Fruit fly (Drosophila melanogaster) whole organism, embryonic: ENCODE results near the gene Hr4.

ENCODE experiments used
- ATbp ChIP-seq: fragments of 200-800 bp; sonication (Bioruptor generic); optimal IDR thresholded peaks from 2 replicates; lab custom pipeline; 2017; ENCODE audit warnings: missing biosample characterization, mild to moderate bottlenecking, missing genetic modification characterization, missing genetic modification reagents
- Awh ChIP-seq: fragments of 200-800 bp; sonication (Bioruptor generic); IDR thresholded peaks from 2 replicates; pipeline ENCODE4, ENCODE4 v1.3.6; 2022; ENCODE audit warnings: missing biosample characterization, missing genetic modification characterization
- Blimp-1 ChIP-seq: fragments of 200-800 bp; sonication (Bioruptor generic); optimal IDR thresholded peaks from 3 replicates; lab custom pipeline; 2018; ENCODE audit warnings: missing biosample characterization, missing genetic modification characterization, mild to moderate bottlenecking, moderate library complexity, missing genetic modification reagents
- CG10274 ChIP-seq: fragments of 200-800 bp; sonication (Bioruptor generic); optimal IDR thresholded peaks from 3 replicates; lab custom pipeline; 2017; ENCODE audit warnings: missing biosample characterization, mild to moderate bottlenecking, missing genetic modification characterization
- CG10462 ChIP-seq: fragments of 200-800 bp; sonication (Bioruptor generic); optimal IDR thresholded peaks from 2 replicates; lab custom pipeline; 2016; ENCODE audit warnings: missing biosample characterization, missing genetic modification characterization
- CG10543 ChIP-seq: fragments of 200-800 bp; sonication (Bioruptor generic); optimal IDR thresholded peaks from 3 replicates; lab custom pipeline; 2017; ENCODE audit warnings: missing biosample characterization, mild to moderate bottlenecking, missing genetic modification characterization, moderate library complexity
- CG11504 ChIP-seq: fragments of 200-800 bp; sonication (Bioruptor generic); optimal IDR thresholded peaks from 3 replicates; lab custom pipeline; 2019; ENCODE audit warnings: missing biosample characterization, mild to moderate bottlenecking, missing genetic modification characterization, moderate library complexity
- CG12071 ChIP-seq: fragments of 200-800 bp; sonication (Bioruptor generic); optimal IDR thresholded peaks from 3 replicates; lab custom pipeline; 2018; ENCODE audit warnings: missing biosample characterization, mild to moderate bottlenecking, missing genetic modification characterization
- CG12236 ChIP-seq: fragments of 200-800 bp; sonication (Bioruptor generic); optimal IDR thresholded peaks from 2 replicates; lab custom pipeline; 2016; ENCODE audit warnings: missing biosample characterization, missing genetic modification characterization
- CG13624 ChIP-seq: fragments of 200-800 bp; sonication (Bioruptor generic); optimal IDR thresholded peaks from 2 replicates; lab custom pipeline; 2016; ENCODE audit warnings: missing biosample characterization, missing genetic modification characterization
- CG14014 ChIP-seq: fragments of 200-800 bp; sonication (Bioruptor generic); IDR thresholded peaks from 2 replicates; pipeline ENCODE4 v1.3.6; 2022; ENCODE audit warnings: missing biosample characterization, missing genetic modification characterization
- CG1602 ChIP-seq: fragments of 200-800 bp; sonication (Bioruptor generic); optimal IDR thresholded peaks from 3 replicates; lab custom pipeline; 2016; ENCODE audit warnings: missing biosample characterization, missing genetic modification characterization
- CG16815 ChIP-seq: fragments of 200-800 bp; sonication (Bioruptor generic); optimal IDR thresholded peaks from 3 replicates; lab custom pipeline; 2017; ENCODE audit warnings: missing biosample characterization, mild to moderate bottlenecking, missing genetic modification characterization
- CG17568 ChIP-seq: fragments of 200-800 bp; sonication (Bioruptor generic); optimal IDR thresholded peaks from 2 replicates; lab custom pipeline; 2018; ENCODE audit warnings: missing biosample characterization, mild to moderate bottlenecking, missing genetic modification characterization, moderate library complexity
- CG17802 ChIP-seq: fragments of 200-800 bp; sonication (Bioruptor generic); optimal IDR thresholded peaks from 2 replicates; lab custom pipeline; 2018; ENCODE audit warnings: missing biosample characterization, mild to moderate bottlenecking, missing genetic modification characterization, moderate library complexity
- CG17829 ChIP-seq: fragments of 200-800 bp; optimal IDR thresholded peaks from 2 replicates; lab custom pipeline; 2019; ENCODE audit warnings: missing biosample characterization, mild to moderate bottlenecking, missing genetic modification characterization, moderate library complexity
- CG18262 ChIP-seq: fragments of 200-800 bp; optimal IDR thresholded peaks from 3 replicates; lab custom pipeline; 2019; ENCODE audit warnings: missing biosample characterization, mild to moderate bottlenecking, missing genetic modification characterization, moderate library complexity
- CG4328 ChIP-seq: fragments of 200-800 bp; sonication (Bioruptor generic); optimal IDR thresholded peaks from 3 replicates; lab custom pipeline; 2017; ENCODE audit warnings: missing biosample characterization, missing genetic modification reagents, missing genetic modification characterization
- CG4424 ChIP-seq: fragments of 200-800 bp; sonication (Bioruptor generic); optimal IDR thresholded peaks from 3 replicates; lab custom pipeline; 2016; ENCODE audit warnings: missing biosample characterization, missing genetic modification characterization
- CG7357 ChIP-seq: fragments of 200-800 bp; sonication (Bioruptor generic); IDR thresholded peaks from 3 replicates; pipeline ENCODE4 v1.3.6; 2022; ENCODE audit warnings: missing biosample characterization, missing genetic modification characterization
- CG7987 ChIP-seq: fragments of 200-800 bp; sonication (Bioruptor generic); optimal IDR thresholded peaks from 2 replicates; lab custom pipeline; 2018; ENCODE audit warnings: missing biosample characterization, mild to moderate bottlenecking, missing genetic modification characterization, moderate library complexity
- CG9437 ChIP-seq: fragments of 200-800 bp; sonication (Bioruptor generic); optimal IDR thresholded peaks from 2 replicates; lab custom pipeline; 2018; ENCODE audit warnings: missing biosample characterization, mild to moderate bottlenecking, missing genetic modification characterization
- Dek ChIP-seq: fragments of 200-800 bp; sonication (Bioruptor generic); optimal IDR thresholded peaks from 3 replicates; lab custom pipeline; 2019; ENCODE audit warnings: missing biosample characterization, mild to moderate bottlenecking, missing genetic modification characterization, moderate library complexity
- Dp ChIP-seq: fragments of 200-800 bp; sonication (Bioruptor generic); optimal IDR thresholded peaks from 2 replicates; lab custom pipeline; 2018; ENCODE audit warnings: missing biosample characterization, mild to moderate bottlenecking, missing genetic modification characterization, moderate library complexity
- E2f1 ChIP-seq: fragments of 200-800 bp; sonication (Bioruptor generic); IDR thresholded peaks from 2 replicates; pipeline ENCODE4 v1.3.6; 2022; ENCODE audit warnings: missing biosample characterization, missing genetic modification characterization
- E2f2 ChIP-seq: fragments of 200-800 bp; sonication (Bioruptor generic); IDR thresholded peaks from 2 replicates; pipeline ENCODE4 v1.3.6; 2022; ENCODE audit warnings: missing biosample characterization, missing genetic modification characterization
- Hr3 ChIP-seq: fragments of 200-800 bp; sonication (Bioruptor generic); optimal IDR thresholded peaks from 3 replicates; lab custom pipeline; 2016; ENCODE audit warnings: missing biosample characterization, missing genetic modification characterization
- Lhr ChIP-seq: fragments of 200-800 bp; sonication (Bioruptor generic); optimal IDR thresholded peaks from 3 replicates; lab custom pipeline; 2017; ENCODE audit warnings: mild to moderate bottlenecking, missing biosample characterization, missing genetic modification reagents, missing genetic modification characterization
- Lim3 ChIP-seq: fragments of 200-800 bp; sonication (Bioruptor generic); IDR thresholded peaks from 2 replicates; pipeline ENCODE4 v1.3.6; 2022; ENCODE audit warnings: missing biosample characterization, missing genetic modification characterization
- Mrtf ChIP-seq: fragments of 200-800 bp; sonication (Bioruptor generic); IDR thresholded peaks from 3 replicates; pipeline ENCODE4 v1.3.6; 2022; ENCODE audit warnings: missing biosample characterization, missing genetic modification characterization
- Ptx1 ChIP-seq: fragments of 200-800 bp; sonication (Bioruptor generic); IDR thresholded peaks from 2 replicates; pipeline ENCODE4 v1.3.6; 2022; ENCODE audit warnings: missing biosample characterization, missing genetic modification characterization
- aop ChIP-seq: fragments of 200-800 bp; sonication (Bioruptor generic); IDR thresholded peaks from 2 replicates; pipeline ENCODE4 v1.3.6; 2022; ENCODE audit warnings: missing biosample characterization, missing genetic modification characterization
- ase ChIP-seq: fragments of 200-800 bp; sonication (Bioruptor generic); IDR thresholded peaks from 3 replicates; pipeline ENCODE4 v1.3.6; 2022; ENCODE audit warnings: missing biosample characterization, missing genetic modification characterization
- cad ChIP-seq: fragments of >200 bp; optimal IDR thresholded peaks from 2 replicates; lab custom pipeline; 2017; ENCODE audit warnings: missing biosample characterization, missing genetic modification characterization
- croc ChIP-seq: fragments of 200-800 bp; sonication (Bioruptor generic); conservative IDR thresholded peaks from 3 replicates; pipeline ENCODE4 v1.3.6; 2022; ENCODE audit warnings: missing biosample characterization, missing genetic modification characterization
- crol ChIP-seq: fragments of 200-800 bp; sonication (Bioruptor generic); IDR thresholded peaks from 2 replicates; pipeline ENCODE4 v1.3.6; 2022; ENCODE audit warnings: missing biosample characterization, missing genetic modification characterization
- danr ChIP-seq: fragments of 200-800 bp; sonication (Bioruptor generic); IDR thresholded peaks from 2 replicates; pipeline ENCODE4 v1.3.6; 2022; ENCODE audit warnings: missing biosample characterization, missing genetic modification characterization
- dimm ChIP-seq: fragments of 200-800 bp; sonication (Bioruptor generic); IDR thresholded peaks from 2 replicates; pipeline ENCODE4 v1.3.6; 2022; ENCODE audit warnings: missing biosample characterization, missing genetic modification characterization
- dm ChIP-seq: fragments of 200-800 bp; sonication (Bioruptor generic); optimal IDR thresholded peaks from 3 replicates; lab custom pipeline; 2016; ENCODE audit warnings: missing biosample characterization, missing genetic modification characterization
- ewg ChIP-seq: fragments of 200-800 bp; sonication (Bioruptor generic); optimal IDR thresholded peaks from 3 replicates; lab custom pipeline; 2017; ENCODE audit warnings: mild to moderate bottlenecking, missing biosample characterization, missing genetic modification reagents, missing genetic modification characterization
- fd64A ChIP-seq: fragments of 200-800 bp; sonication (Bioruptor generic); optimal IDR thresholded peaks from 3 replicates; lab custom pipeline; 2018; ENCODE audit warnings: missing biosample characterization, mild to moderate bottlenecking, missing genetic modification characterization
- gsb ChIP-seq: fragments of 200-800 bp; sonication (Bioruptor generic); IDR thresholded peaks from 2 replicates; pipeline ENCODE4 v1.3.6; 2022; ENCODE audit warnings: missing biosample characterization, missing genetic modification characterization
- nmo ChIP-seq: fragments of 200-800 bp; sonication (Bioruptor generic); optimal IDR thresholded peaks from 2 replicates; lab custom pipeline; 2018; ENCODE audit warnings: missing biosample characterization, mild to moderate bottlenecking, missing genetic modification characterization, moderate library complexity
- pnt ChIP-seq: fragments of 200-800 bp; sonication (Bioruptor generic); optimal IDR thresholded peaks from 3 replicates; lab custom pipeline; 2016; ENCODE audit warnings: missing biosample characterization, missing genetic modification characterization
- psq ChIP-seq: fragments of 200-800 bp; sonication (Bioruptor generic); optimal IDR thresholded peaks from 2 replicates; lab custom pipeline; 2017; ENCODE audit warnings: missing biosample characterization, missing genetic modification characterization
- pum ChIP-seq: fragments of 200-800 bp; sonication (Bioruptor generic); optimal IDR thresholded peaks from 2 replicates; lab custom pipeline; 2016; ENCODE audit warnings: missing biosample characterization, missing genetic modification characterization
- salm ChIP-seq: fragments of 200-800 bp; sonication (Bioruptor generic); optimal IDR thresholded peaks from 2 replicates; lab custom pipeline; 2018; ENCODE audit warnings: missing biosample characterization, mild to moderate bottlenecking, missing genetic modification characterization
- sima ChIP-seq: fragments of 200-800 bp; sonication (Bioruptor generic); optimal IDR thresholded peaks from 2 replicates; lab custom pipeline; 2016; ENCODE audit warnings: missing biosample characterization, missing genetic modification characterization
- sna ChIP-seq: fragments of 200-800 bp; sonication (Bioruptor generic); IDR thresholded peaks from 2 replicates; pipeline ENCODE4 v1.3.6; 2022; ENCODE audit warnings: missing biosample characterization, missing genetic modification characterization; ENCODE audit not compliant: partially characterized antibody
- tna ChIP-seq: fragments of 200-800 bp; sonication (Bioruptor generic); IDR thresholded peaks from 2 replicates; pipeline ENCODE4 v1.3.6; 2022; ENCODE audit warnings: missing biosample characterization, missing genetic modification characterization; ENCODE audit not compliant: partially characterized antibody

Hr4 gene

dm6 chrX:1951391-1952066, 9.8 kb downstream of the Hr4 start (continued):
- peak; percentile 81 for TF ChIP-seq dimm (GFP tag; lab: Robert Waterston, UW)
- no peak for TF ChIP-seq Lim3
- TF ChIP-seq croc (GFP tag; lab: Robert Waterston, UW) = peak; percentile 90
- TF ChIP-seq dm (GFP tag; lab: Kevin White, UChicago) = peak; percentile 88
- TF ChIP-seq nmo (GFP tag; lab: Kevin White, UChicago) = peak; percentile 94
- TF ChIP-seq CG17568 = peak; percentile 99
- TF ChIP-seq Dp (GFP tag; lab: Kevin White, UChicago) = peak; percentile 3
- peak; percentile 98 for TF ChIP-seq CG12071 (GFP tag; lab: Kevin White, UChicago)
- TF ChIP-seq gsb = peak; percentile 68
- TF ChIP-seq ATbp (GFP tag; lab: Kevin White, UChicago) = peak; percentile 98
- peak; percentile 92 for TF ChIP-seq Mrtf (GFP tag; lab: Robert Waterston, UW)
- TF ChIP-seq Awh = peak; percentile 95
- TF ChIP-seq Blimp-1 (GFP tag; lab: Kevin White, UChicago) = peak; percentile 97
- TF ChIP-seq CG4424 (GFP tag; lab: Kevin White, UChicago) = peak; percentile 97
- peak; percentile 93 for TF ChIP-seq pum
- peak; percentile 91 for TF ChIP-seq CG16815 (GFP tag; lab: Kevin White, UChicago)
- peak; percentile 74 for TF ChIP-seq E2f2 (GFP tag; lab: Robert Waterston, UW)
- TF ChIP-seq CG10274 (GFP tag; lab: Kevin White, UChicago) = peak; percentile 84
- peak; percentile 86 for TF ChIP-seq sima (GFP tag; lab: Kevin White, UChicago)
- peak; percentile 89 for TF ChIP-seq Hr3 (GFP tag; lab: Kevin White, UChicago)
- TF ChIP-seq CG14014 (GFP tag; lab: Robert Waterston, UW) = peak; percentile 95
- peak; percentile 85 for TF ChIP-seq CG9437
- TF ChIP-seq tna (GFP tag; lab: Robert Waterston, UW) = no peak
- peak; percentile 76; the same call in 1 of the 2 replicates for TF ChIP-seq danr
- TF ChIP-seq CG10543 = peak; percentile 87
- TF ChIP-seq CG7357 (GFP tag; lab: Robert Waterston, UW) = peak; percentile 78; the same call in 2 of the 3 replicates
- peak; percentile 73 for TF ChIP-seq psq (GFP tag; lab: Kevin White, UChicago)
- TF ChIP-seq salm = peak; percentile 93
- peak; percentile 93 for TF ChIP-seq CG7987 (GFP tag; lab: Kevin White, UChicago)
- peak; percentile 87 for TF ChIP-seq Lhr
- peak; percentile 91 for TF ChIP-seq CG1602 (GFP tag; lab: Kevin White, UChicago)
- TF ChIP-seq ewg (GFP tag; lab: Kevin White, UChicago) = peak; percentile 92
- peak; percentile 94 for TF ChIP-seq CG12236 (GFP tag; lab: Kevin White, UChicago)
- TF ChIP-seq CG13624 (GFP tag; lab: Kevin White, UChicago) = peak; percentile 93
- TF ChIP-seq crol (GFP tag; lab: Robert Waterston, UW) = peak; percentile 68
- TF ChIP-seq pnt = peak; percentile 94
- TF ChIP-seq Ptx1 (GFP tag; lab: Robert Waterston, UW) = peak; percentile 91
- TF ChIP-seq Dek = peak; percentile 93
- peak; percentile 95 for TF ChIP-seq fd64A (GFP tag; lab: Kevin White, UChicago)
- TF ChIP-seq ase (GFP tag; lab: Robert Waterston, UW) = peak; percentile 87
- TF ChIP-seq CG11504 (tag; lab: Kevin White, UChicago) = peak; percentile 94
- TF ChIP-seq cad (GFP tag; lab: Kevin White, UChicago) = no peak
- peak; percentile 95 for TF ChIP-seq E2f1 (GFP tag; lab: Robert Waterston, UW)
- TF ChIP-seq sna (GFP tag; lab: Robert Waterston, UW) = no peak
- TF ChIP-seq aop (GFP tag; lab: Robert Waterston, UW) = peak; percentile 78
- TF ChIP-seq CG17829 (tag; lab: Kevin White, UChicago) = peak; percentile 96
- TF ChIP-seq CG4328 (GFP tag; lab: Kevin White, UChicago) = peak; percentile 82
- TF ChIP-seq CG10462 (GFP tag; lab: Kevin White, UChicago) = peak; percentile 90
- TF ChIP-seq CG18262 (tag; lab: Kevin White, UChicago) = peak; percentile 95
- peak; percentile 88 for TF ChIP-seq CG17802 (tag; lab: Kevin White, UChicago)
